Fruit fly (Drosophila melanogaster) whole organism: ENCODE results near the gene CG3473.

Experiments
- CG8478 ChIP-seq: fragments of >200 bp; optimal IDR thresholded peaks from 2 replicates; lab custom pipeline; 2018; ENCODE audit warnings: inconsistent platforms
- Dll ChIP-seq: fragments of >200 bp; optimal IDR thresholded peaks from 2 replicates; lab custom pipeline; 2017
- EcR ChIP-seq, 2 experiments: fragments of >200 bp; optimal IDR thresholded peaks; 2 replicates each; lab custom pipeline; 2017; ENCODE audit warnings: missing biosample characterization in 2 of 2, missing genetic modification characterization in 2 of 2, missing genetic modification reagents in 2 of 2
- psq ChIP-seq: fragments of >200 bp; optimal IDR thresholded peaks from 2 replicates; lab custom pipeline; 2017
- usp ChIP-seq: fragments of >200 bp; optimal IDR thresholded peaks from 2 replicates; lab custom pipeline; 2017; ENCODE audit warnings: missing biosample characterization, missing genetic modification characterization, mixed read lengths

DNA sequence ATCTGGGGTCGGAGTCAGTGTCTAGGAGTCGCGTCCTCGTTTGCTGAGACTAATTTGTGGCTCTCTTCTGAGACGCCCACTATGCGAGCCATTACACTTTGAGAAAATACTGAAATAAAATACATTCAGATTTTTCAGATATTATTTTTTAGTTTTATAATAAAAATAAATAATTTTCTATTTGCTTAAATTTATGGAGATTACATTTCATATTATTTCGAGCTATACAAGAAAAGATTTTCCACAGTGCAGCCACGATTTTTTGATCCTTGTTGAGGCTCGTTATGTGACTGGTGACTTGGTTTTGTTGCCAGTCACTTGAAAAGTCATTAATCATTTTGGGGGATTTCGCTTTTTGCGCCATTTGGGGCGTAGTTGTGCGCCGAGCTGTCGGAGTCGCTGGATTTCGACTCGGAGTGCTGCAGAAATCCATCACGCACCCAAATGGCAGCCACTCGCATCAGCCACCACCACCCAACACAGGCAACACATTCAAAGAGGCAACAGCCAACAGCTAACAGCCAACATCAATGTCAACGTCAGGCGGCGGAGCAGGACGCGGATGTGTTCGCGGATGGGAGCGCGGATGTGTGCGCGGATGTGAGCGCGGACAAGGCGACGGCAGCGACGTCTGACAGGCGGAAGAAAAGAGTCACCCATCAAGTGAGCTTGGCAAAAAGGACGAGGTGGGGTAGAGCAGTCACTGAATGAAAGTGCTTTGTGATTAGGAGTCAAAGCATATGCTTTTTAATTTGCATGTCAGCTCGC is 23.4 kb upstream of the CG3473 start:
- TF ChIP-seq usp (GFP tag; lab: Kevin White, UChicago) (no peak), Dll (no peak), EcR (GFP tag; optimal IDR thresholded peaks at IDR 0.05; lab: Kevin White, UChicago) (no peak), psq (no peak), CG8478 (lab: Kevin White, UChicago) (no peak)
